Worm (Caenorhabditis elegans) whole organism, midembryonic: ENCODE measurements around the gene let-721.

Experiments used
- T22C8.4 ChIP-seq: fragments of 200-800 bp; sonication (Bioruptor generic); IDR thresholded peaks from 2 replicates; pipeline ENCODE4 v1.3.6; 2022; ENCODE audit warnings: missing genetic modification characterization, missing compliant biosample characterization
- cog-1 ChIP-seq: sonication (generic microtip); optimal IDR thresholded peaks from 2 replicates; lab custom pipeline; 2016; ENCODE audit warnings: missing genetic modification characterization, missing compliant biosample characterization
- flt-1 ChIP-seq: fragments of 200-800 bp; sonication (Bioruptor generic); IDR thresholded peaks from 2 replicates; pipeline ENCODE4 v1.3.6; 2022; ENCODE audit warnings: missing genetic modification characterization, missing compliant biosample characterization
- ztf-23 ChIP-seq: fragments of 200-800 bp; sonication (Bioruptor generic); IDR thresholded peaks from 2 replicates; pipeline ENCODE4 v1.3.6; 2022; ENCODE audit warnings: missing genetic modification reagents, missing genetic modification characterization, missing compliant biosample characterization

DNA sequence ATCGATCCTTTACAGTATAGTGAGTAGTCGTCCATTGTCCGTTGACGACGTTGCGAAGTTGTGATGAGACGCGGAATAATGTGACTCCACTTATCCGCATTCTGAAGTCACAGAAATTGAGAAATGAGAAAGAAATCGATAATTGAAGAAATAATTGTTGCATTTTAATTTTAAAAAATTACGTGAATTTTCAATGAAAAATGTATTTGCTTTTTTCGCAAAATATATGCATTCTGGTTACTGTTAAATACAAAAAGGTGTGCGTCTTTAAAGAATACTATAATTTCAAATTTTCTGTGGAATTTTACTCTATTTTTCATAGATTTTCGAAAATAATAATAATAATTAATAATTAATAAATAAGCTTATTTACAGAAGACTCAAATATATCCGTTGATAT lies at the start of gene let-721:
- TF ChIP-seq ztf-23: no peak
- TF ChIP-seq T22C8.4 (GFP tag; lab: Robert Waterston, UW): no peak
- TF ChIP-seq cog-1 (tag; lab: Kevin White, UChicago): no peak
- TF ChIP-seq flt-1 (GFP tag; lab: Robert Waterston, UW): no peak
